Fruit fly (Drosophila melanogaster) whole organism, wandering third instar larva: ENCODE data around the gene Nepl17.

Experiments
- CG32264 ChIP-seq: fragments of 200-800 bp; sonication (Bioruptor generic); optimal IDR thresholded peaks from 2 replicates; lab custom pipeline; 2016; ENCODE audit warnings: missing biosample characterization, missing genetic modification characterization
- Jra ChIP-seq: sonication (Bioruptor generic); optimal IDR thresholded peaks from 2 replicates; lab custom pipeline; 2016; ENCODE audit warnings: missing biosample characterization, missing genetic modification characterization
- Myc ChIP-seq: fragments of >200 bp; optimal IDR thresholded peaks from 2 replicates; lab custom pipeline; 2017
- Rel ChIP-seq, 2 experiments: fragments of 200-800 bp; sonication (Bioruptor generic) in 1 of 2; optimal IDR thresholded peaks; 2 replicates in 1 of 2; 3 replicates in 1 of 2; lab custom pipeline; 2016 to 2019; ENCODE audit warnings: mild to moderate bottlenecking in 2 of 2, missing biosample characterization in 2 of 2, missing genetic modification characterization in 2 of 2, moderate library complexity in 1 of 2
- br ChIP-seq: fragments of 200-800 bp; sonication (Bioruptor generic); optimal IDR thresholded peaks from 2 replicates; lab custom pipeline; 2016; ENCODE audit warnings: missing biosample characterization, missing genetic modification characterization
- foxo ChIP-seq, 2 experiments: fragments of 200-800 bp; sonication (Bioruptor generic); optimal IDR thresholded peaks; 2 replicates in 1 of 2; 3 replicates in 1 of 2; lab custom pipeline; 2016 to 2017; ENCODE audit warnings: missing biosample characterization in 2 of 2, missing genetic modification characterization in 2 of 2
- pan ChIP-seq: fragments of >200 bp; optimal IDR thresholded peaks from 2 replicates; lab custom pipeline; 2017
- sv ChIP-seq: fragments of 200-800 bp; sonication (Bioruptor generic); optimal IDR thresholded peaks from 3 replicates; lab custom pipeline; 2016; ENCODE audit warnings: missing biosample characterization, missing genetic modification characterization

The Nepl17 gene

DNA sequence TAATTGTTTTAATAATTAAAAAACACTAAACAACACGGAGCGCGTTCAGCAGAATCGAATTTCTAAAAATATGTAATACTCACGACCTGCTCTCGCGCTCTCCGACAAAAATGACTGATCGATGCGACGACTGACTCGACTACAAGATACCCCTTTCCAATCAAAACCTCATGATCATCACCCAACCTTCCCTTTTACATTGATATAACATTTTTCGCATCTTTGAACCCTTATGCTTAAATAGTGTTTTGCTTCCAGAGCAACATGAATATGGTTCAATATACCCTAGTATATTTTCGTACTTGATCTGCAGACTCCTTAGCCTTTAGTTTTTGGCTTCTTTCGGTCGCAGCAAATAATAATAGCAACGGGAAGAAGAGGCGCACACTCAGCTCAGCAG lies 39.1 kb downstream of the Nepl17 start:
- TF ChIP-seq CG32264: no peak
- peak; percentile 46 for TF ChIP-seq sv (GFP tag; lab: Kevin White, UChicago)
- no peak for TF ChIP-seq Jra (GFP tag; lab: Kevin White, UChicago)

DNA sequence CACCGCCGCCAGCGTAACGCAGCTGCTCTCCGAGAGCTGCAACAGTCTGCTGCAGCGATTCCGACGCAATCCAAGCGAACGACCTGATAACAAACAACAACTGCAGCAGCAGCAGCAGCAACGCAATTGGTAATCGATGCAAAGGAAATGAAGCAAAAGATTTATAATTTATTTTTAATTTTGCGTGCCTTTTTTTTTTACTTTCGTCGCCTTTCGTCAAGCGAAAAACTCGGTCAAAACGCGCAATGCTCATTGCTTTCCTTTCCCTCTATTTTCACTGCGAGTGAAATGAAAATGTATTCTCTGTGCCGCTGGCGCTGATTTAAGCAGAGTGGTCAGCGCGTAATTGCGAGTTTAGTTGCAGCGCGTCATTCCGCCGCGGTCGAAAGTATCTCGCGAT lies 40.3 kb downstream of the Nepl17 start:
- TF ChIP-seq br (GFP tag; lab: Kevin White, UChicago) (no peak), Myc (lab: Kevin White, UChicago) (no peak)

DNA sequence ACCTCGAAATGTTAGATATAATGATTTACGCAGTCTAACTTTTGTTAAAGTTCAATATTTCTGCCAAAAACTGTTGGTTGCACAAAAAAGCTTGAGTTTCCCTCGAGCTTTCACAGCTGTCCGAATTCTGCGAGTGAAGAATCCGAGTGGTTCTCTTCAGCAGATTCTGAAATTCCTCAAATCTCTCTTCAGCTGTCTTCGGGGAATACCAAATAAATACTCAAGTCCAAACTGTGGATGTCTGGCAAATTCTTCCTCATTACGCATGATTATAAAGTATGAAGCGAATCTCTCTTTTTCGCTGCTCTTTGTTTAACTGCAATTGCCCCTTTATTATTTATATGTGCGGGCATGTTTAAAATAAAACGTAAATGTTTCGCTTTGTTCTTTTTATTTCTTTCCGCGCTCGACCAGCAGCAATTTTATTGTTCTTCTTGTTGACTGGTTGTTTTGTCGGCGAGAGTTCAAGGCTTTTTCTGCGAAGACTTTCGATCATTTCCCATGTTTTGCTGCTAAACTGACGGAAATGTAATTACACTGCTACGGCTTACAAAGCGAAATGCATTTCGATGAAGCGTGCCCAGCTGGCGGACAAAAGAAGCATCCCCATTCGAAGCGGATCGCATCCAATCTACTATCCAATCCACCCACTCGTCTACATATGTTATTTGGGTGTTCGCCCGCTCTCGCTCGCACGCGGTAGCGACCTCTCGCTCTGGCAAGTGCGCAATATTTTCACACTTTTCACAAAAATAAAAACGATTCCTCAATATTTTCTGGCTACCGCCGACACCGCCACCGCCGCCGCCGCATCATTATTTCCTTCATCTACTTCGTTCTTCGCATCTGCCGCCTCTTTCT lies 41.4 kb downstream of the Nepl17 start:
- TF ChIP-seq Rel (GFP tag; optimal IDR thresholded peaks at IDR 0.05; lab: Kevin White, UChicago): no peak
- peak; percentile 92 for TF ChIP-seq Rel (tag; optimal IDR thresholded peaks at IDR 0.05; lab: Kevin White, UChicago)
- no peak for TF ChIP-seq pan (lab: Kevin White, UChicago)

DNA sequence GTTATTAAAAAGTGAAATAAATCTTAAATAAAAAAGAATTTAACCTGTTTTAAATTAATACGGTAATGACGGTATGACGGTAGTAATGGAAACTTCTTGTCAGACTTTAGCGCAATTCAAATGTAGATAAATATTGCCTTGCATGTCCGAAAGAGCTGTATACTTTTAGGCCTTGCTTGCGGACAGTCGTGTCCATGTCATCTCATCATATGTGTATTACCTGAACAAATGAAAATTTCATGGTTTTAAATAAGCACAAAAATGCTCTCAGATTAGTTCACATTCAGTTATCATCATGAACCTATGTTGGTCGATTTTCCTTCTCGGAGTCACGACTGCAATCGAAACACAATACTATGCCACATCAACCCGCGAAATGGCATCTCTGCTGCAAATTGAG lies 50.0 kb downstream of the Nepl17 start, which contains the start of gene CG11828:
Gene CG11828, plus strand, starts transcription at position 301 of the 400 bp plus-strand sequence.
- TF ChIP-seq CG32264 (no peak), Myc (lab: Kevin White, UChicago) (peak; percentile 47), foxo (GFP tag; optimal IDR thresholded peaks at IDR 0.05; lab: Kevin White, UChicago) (no peak)
